Fruit fly (Drosophila melanogaster) whole organism, wandering third instar larva: ENCODE results near the gene CG4332.

ENCODE experiments used
- Abd-B ChIP-seq: fragments of >200 bp; optimal IDR thresholded peaks from 2 replicates; lab custom pipeline; 2017; ENCODE audit warnings: missing biosample characterization, missing genetic modification characterization
- CG9705 ChIP-seq: fragments of 200-800 bp; sonication (Bioruptor generic); optimal IDR thresholded peaks from 2 replicates; lab custom pipeline; 2018; ENCODE audit warnings: missing biosample characterization, mild to moderate bottlenecking, missing genetic modification characterization
- CrebA ChIP-seq: fragments of 200-800 bp; sonication (Bioruptor generic); optimal IDR thresholded peaks from 2 replicates; lab custom pipeline; 2016; ENCODE audit warnings: missing biosample characterization, mild to moderate bottlenecking, missing genetic modification characterization, borderline replicate concordance
- Dfd ChIP-seq: fragments of >200 bp; optimal IDR thresholded peaks from 2 replicates; lab custom pipeline; 2017; ENCODE audit warnings: missing biosample characterization, missing genetic modification characterization
- Dif ChIP-seq: fragments of 200-275, 200-300 bp; sonication (Bioruptor generic); optimal IDR thresholded peaks from 2 replicates; lab custom pipeline; 2018; ENCODE audit warnings: missing biosample characterization, missing genetic modification characterization; ENCODE audit not compliant: partially characterized antibody
- HLH106 ChIP-seq: fragments of 200-800 bp; optimal IDR thresholded peaks from 3 replicates; lab custom pipeline; 2019; ENCODE audit warnings: missing biosample characterization, mild to moderate bottlenecking, missing genetic modification characterization, moderate library complexity
- Hr78 ChIP-seq: fragments of >200 bp; optimal IDR thresholded peaks from 2 replicates; lab custom pipeline; 2017; ENCODE audit warnings: missing biosample characterization, missing genetic modification characterization
- Hr83 ChIP-seq: fragments of 200-300 bp; sonication (Bioruptor generic); optimal IDR thresholded peaks from 2 replicates; lab custom pipeline; 2016; ENCODE audit warnings: missing biosample characterization, mild to moderate bottlenecking, missing genetic modification characterization, moderate library complexity; ENCODE audit not compliant: poor library complexity, severe bottlenecking
- Jra ChIP-seq: sonication (Bioruptor generic); optimal IDR thresholded peaks from 2 replicates; lab custom pipeline; 2016; ENCODE audit warnings: missing biosample characterization, missing genetic modification characterization
- N ChIP-seq: fragments of >200 bp; optimal IDR thresholded peaks from 2 replicates; lab custom pipeline; 2018; ENCODE audit warnings: missing biosample characterization, missing external identifiers, missing genetic modification characterization
- OdsH ChIP-seq: fragments of 200-800 bp; sonication (Bioruptor generic); optimal IDR thresholded peaks from 2 replicates; lab custom pipeline; 2016; ENCODE audit warnings: missing biosample characterization, mild to moderate bottlenecking, missing genetic modification characterization
- Rel ChIP-seq, 2 experiments: fragments of 200-800 bp; sonication (Bioruptor generic) in 1 of 2; optimal IDR thresholded peaks; 2 replicates in 1 of 2; 3 replicates in 1 of 2; lab custom pipeline; 2016 to 2019; ENCODE audit warnings: mild to moderate bottlenecking in 2 of 2, missing biosample characterization in 2 of 2, missing genetic modification characterization in 2 of 2, moderate library complexity in 1 of 2
- Sp1 ChIP-seq: fragments of 200-800 bp; sonication (Bioruptor generic); optimal IDR thresholded peaks from 3 replicates; lab custom pipeline; 2019; ENCODE audit warnings: missing biosample characterization, mild to moderate bottlenecking, missing genetic modification characterization, moderate library complexity
- Vsx2 ChIP-seq: fragments of 200-300, 225-300 bp; sonication (Bioruptor generic); optimal IDR thresholded peaks from 2 replicates; lab custom pipeline; 2018; ENCODE audit warnings: missing biosample characterization, missing genetic modification characterization; ENCODE audit not compliant: partially characterized antibody
- brk ChIP-seq: fragments of 200-800 bp; sonication (Bioruptor generic); optimal IDR thresholded peaks from 2 replicates; lab custom pipeline; 2016; ENCODE audit warnings: missing biosample characterization, mild to moderate bottlenecking, missing genetic modification characterization
- dl ChIP-seq, 2 experiments: fragments of 175-275, 200-275 bp in 1 of 2; fragments of 200-275 bp in 1 of 2; sonication (Bioruptor generic); optimal IDR thresholded peaks; lab custom pipeline; 2018; ENCODE audit warnings: mild to moderate bottlenecking in 2 of 2, missing biosample characterization in 2 of 2, missing genetic modification characterization in 2 of 2, moderate library complexity in 2 of 2; ENCODE audit not compliant: partially characterized antibody in 2 of 2, insufficient read depth in 1 of 2
- ey ChIP-seq: fragments of 200-800 bp; sonication (Bioruptor generic); optimal IDR thresholded peaks from 2 replicates; lab custom pipeline; 2016; ENCODE audit warnings: missing biosample characterization, missing genetic modification characterization
- foxo ChIP-seq, 2 experiments: fragments of 200-800 bp; sonication (Bioruptor generic); optimal IDR thresholded peaks; 2 replicates in 1 of 2; 3 replicates in 1 of 2; lab custom pipeline; 2016 to 2017; ENCODE audit warnings: missing biosample characterization in 2 of 2, missing genetic modification characterization in 2 of 2
- fru ChIP-seq: fragments of 200-800 bp; sonication (Bioruptor generic); optimal IDR thresholded peaks from 3 replicates; lab custom pipeline; 2016; ENCODE audit warnings: missing biosample characterization, mild to moderate bottlenecking, missing genetic modification characterization
- h ChIP-seq: fragments of 200-800 bp; sonication (Bioruptor generic); optimal IDR thresholded peaks from 3 replicates; lab custom pipeline; 2016; ENCODE audit warnings: missing biosample characterization, mild to moderate bottlenecking, missing genetic modification characterization
- lola ChIP-seq: fragments of >200 bp; optimal IDR thresholded peaks from 2 replicates; lab custom pipeline; 2017; ENCODE audit warnings: missing biosample characterization, missing genetic modification characterization
- pan ChIP-seq: fragments of >200 bp; optimal IDR thresholded peaks from 2 replicates; lab custom pipeline; 2017
- psq ChIP-seq: fragments of 200-800 bp; sonication (Bioruptor generic); optimal IDR thresholded peaks from 3 replicates; lab custom pipeline; 2017; ENCODE audit warnings: missing biosample characterization, mild to moderate bottlenecking, missing genetic modification characterization, moderate library complexity
- sage ChIP-seq: fragments of 200-800 bp; sonication (Bioruptor generic); optimal IDR thresholded peaks from 2 replicates; lab custom pipeline; 2016; ENCODE audit warnings: missing biosample characterization, mild to moderate bottlenecking, missing genetic modification characterization
- tai ChIP-seq: sonication (Bioruptor generic); optimal IDR thresholded peaks from 2 replicates; lab custom pipeline; 2016; ENCODE audit warnings: missing biosample characterization, missing genetic modification characterization
- usp ChIP-seq: fragments of >200 bp; optimal IDR thresholded peaks from 2 replicates; lab custom pipeline; 2017; ENCODE audit warnings: missing biosample characterization, missing genetic modification characterization
- woc ChIP-seq: sonication (Bioruptor generic); optimal IDR thresholded peaks from 2 replicates; lab custom pipeline; 2016; ENCODE audit warnings: missing biosample characterization, mild to moderate bottlenecking, missing genetic modification characterization

Gene CG4332

DNA sequence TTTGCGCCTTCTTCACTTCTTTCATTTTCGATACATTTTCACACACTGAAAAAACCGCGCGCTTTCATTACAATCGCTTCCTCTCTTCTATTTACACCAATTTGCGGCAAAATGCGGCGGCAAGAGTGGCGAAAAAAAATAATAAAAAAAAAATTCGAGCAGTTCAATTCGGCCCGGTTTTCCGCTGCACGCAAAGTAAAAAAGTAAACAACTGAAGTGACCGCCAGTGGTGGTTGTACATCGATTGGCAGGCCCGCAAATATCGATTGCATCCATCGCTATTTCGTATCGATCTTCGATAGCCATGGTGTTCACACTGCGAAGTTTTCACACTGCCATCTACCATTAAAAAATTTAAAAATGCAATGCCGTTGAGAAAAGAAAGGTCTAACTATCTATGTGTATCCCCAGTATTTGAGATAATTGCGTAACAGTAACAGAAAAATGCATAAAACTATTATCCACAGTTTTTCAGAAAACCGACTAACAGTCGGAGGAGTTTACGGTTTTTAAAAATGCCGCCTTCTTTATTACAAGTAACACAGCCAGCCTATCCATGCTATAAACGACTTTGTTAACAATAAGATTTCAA is 42.5 kb upstream of the CG4332 start, which contains the start of gene Chpf:
Chpf (minus strand) TSS at position 225 of the 592 bp plus-strand sequence.
- TF ChIP-seq fru (no peak), h (GFP tag; lab: Kevin White, UChicago) (peak; percentile 5), Hr83 (GFP tag; lab: Kevin White, UChicago) (peak; percentile 18), woc (GFP tag; lab: Kevin White, UChicago) (peak; percentile 8), psq (GFP tag; lab: Kevin White, UChicago) (peak; percentile 74), ey (GFP tag; lab: Kevin White, UChicago) (peak; percentile 8), tai (GFP tag; lab: Kevin White, UChicago) (peak; percentile 10), Abd-B (GFP tag; lab: Kevin White, UChicago) (no peak)

DNA sequence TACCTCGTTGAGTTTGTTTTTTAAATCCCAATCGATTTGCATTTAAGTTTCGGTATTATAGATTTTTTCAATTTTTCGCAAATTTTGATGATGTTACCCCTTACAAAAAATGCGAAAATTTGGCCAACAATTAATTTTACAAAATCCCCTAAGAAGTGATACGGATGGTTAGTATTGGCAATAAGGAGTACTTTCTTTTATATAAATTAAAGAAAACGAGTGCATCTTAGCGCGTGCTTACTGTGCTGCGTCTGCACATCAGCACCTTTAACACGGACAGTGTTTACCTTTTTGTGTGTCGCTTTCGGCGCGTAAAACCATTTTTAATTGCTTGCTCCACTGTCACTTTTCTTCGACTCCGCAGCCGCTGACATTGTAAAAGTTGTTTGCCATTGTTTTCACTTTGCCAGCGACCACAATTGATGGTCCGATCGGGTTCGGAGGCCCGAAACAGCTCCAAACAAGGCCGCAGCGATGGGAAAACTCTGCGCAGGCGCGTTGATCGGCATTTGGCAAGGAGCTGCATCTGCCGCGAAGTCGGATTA is 40.9 kb upstream of the CG4332 start:
- TF ChIP-seq Rel (GFP tag; optimal IDR thresholded peaks at IDR 0.05; lab: Kevin White, UChicago) (no peak), Rel (tag; optimal IDR thresholded peaks at IDR 0.05; lab: Kevin White, UChicago) (no peak), OdsH (GFP tag; lab: Kevin White, UChicago) (no peak), brk (no peak), HLH106 (tag; lab: Kevin White, UChicago) (no peak), Vsx2 (GFP tag; lab: Kevin White, UChicago) (no peak), tai (GFP tag; lab: Kevin White, UChicago) (no peak), dl (GFP tag; optimal IDR thresholded peaks at IDR 0.05; lab: Kevin White, UChicago; ENCODE audit: insufficient read depth in 1 of 2, partially characterized antibody in 2 of 2) (no peak), ey (GFP tag; lab: Kevin White, UChicago) (no peak), N (no peak), Jra (GFP tag; lab: Kevin White, UChicago) (no peak), Dfd (GFP tag; lab: Kevin White, UChicago) (no peak), pan (lab: Kevin White, UChicago) (no peak), sage (GFP tag; lab: Kevin White, UChicago) (no peak)

DNA sequence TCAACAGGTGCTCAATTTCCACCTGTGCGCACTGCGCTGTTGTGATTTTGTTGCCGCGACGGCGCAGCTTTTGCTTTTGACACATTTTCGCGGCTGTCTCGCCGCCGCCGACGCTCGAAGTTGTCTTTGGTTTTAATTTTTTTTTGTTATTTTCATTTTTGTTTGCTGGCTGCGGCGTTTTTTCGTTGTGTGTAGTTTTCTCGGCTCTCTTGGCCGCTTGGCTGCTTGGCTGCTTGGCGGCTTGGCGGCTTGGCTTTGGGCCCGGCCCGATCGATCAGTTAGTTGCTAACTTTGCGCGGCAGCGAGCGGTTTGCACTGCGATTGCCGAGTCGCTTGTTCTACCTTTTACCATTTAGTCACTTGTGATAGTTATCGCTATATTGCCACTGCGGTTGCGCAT is 40.0 kb upstream of the CG4332 start, which contains the start of gene CG42237:
CG42237 (plus strand) TSS at position 271 of the 400 bp plus-strand sequence.
- no peak for TF ChIP-seq brk
- no peak for TF ChIP-seq foxo (GFP tag; optimal IDR thresholded peaks at IDR 0.05; lab: Kevin White, UChicago)
- TF ChIP-seq Dfd (GFP tag; lab: Kevin White, UChicago), result no peak
- no peak for TF ChIP-seq Sp1 (GFP tag; lab: Kevin White, UChicago)
- TF ChIP-seq OdsH (GFP tag; lab: Kevin White, UChicago), result no peak
- no peak for TF ChIP-seq CrebA (GFP tag; lab: Kevin White, UChicago)
- no peak for TF ChIP-seq sage (GFP tag; lab: Kevin White, UChicago)
- no peak for TF ChIP-seq usp (GFP tag; lab: Kevin White, UChicago)
- no peak for TF ChIP-seq CG9705 (GFP tag; lab: Kevin White, UChicago)
- TF ChIP-seq lola (GFP tag; lab: Kevin White, UChicago), result no peak
- no peak for TF ChIP-seq Hr78
- TF ChIP-seq Hr83 (GFP tag; lab: Kevin White, UChicago), result no peak
- TF ChIP-seq Rel (GFP tag; optimal IDR thresholded peaks at IDR 0.05; lab: Kevin White, UChicago), result no peak
- TF ChIP-seq Rel (tag; optimal IDR thresholded peaks at IDR 0.05; lab: Kevin White, UChicago), result no peak
- TF ChIP-seq HLH106 (tag; lab: Kevin White, UChicago), result no peak

- TF ChIP-seq woc (GFP tag; lab: Kevin White, UChicago) (peak; percentile 22), Dif (GFP tag; lab: Kevin White, UChicago) (no peak)
These were observed 38.2 kb upstream of the CG4332 start for dm6 chrX:13116438-13117243.

DNA sequence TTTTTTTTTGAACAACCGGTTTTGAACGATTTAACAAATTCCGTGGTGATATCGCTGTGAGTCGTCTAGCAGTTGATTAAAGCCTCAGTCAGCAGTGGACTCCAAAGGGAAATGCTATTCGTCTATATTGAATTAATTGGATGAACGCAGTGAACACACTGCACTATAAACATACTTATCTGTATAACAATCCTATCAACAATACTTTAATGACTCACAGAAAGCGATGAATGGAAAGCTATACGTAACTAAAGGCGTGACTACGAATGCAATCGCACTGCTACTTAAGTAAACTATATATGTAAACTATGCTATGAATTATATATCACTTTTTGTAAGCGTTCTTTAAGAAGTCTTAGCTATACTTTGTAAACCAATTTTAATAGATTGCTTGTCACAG is 29.3 kb upstream of the CG4332 start:
- TF ChIP-seq psq (GFP tag; lab: Kevin White, UChicago) (no peak), tai (GFP tag; lab: Kevin White, UChicago) (no peak)
- TF ChIP-seq, all 38 proteins: peak for 0
